Fruit fly (Drosophila melanogaster): ENCODE data around the gene SPE.

Gene SPE

dm6 chr3R:23729066-23729465 is 43.0 kb downstream of the SPE start (continued):
- TF ChIP-seq CG18262 (tag; optimal IDR thresholded peaks at IDR 0.05) (no peak), CG8290 (GFP tag; optimal IDR thresholded peaks at IDR 0.05) (no peak), CG8290 (tag; optimal IDR thresholded peaks at IDR 0.05) (peak in 1 of 2 experiments; percentile 78), Atf-2 (GFP tag; optimal IDR thresholded peaks at IDR 0.05) (no peak), Hand (GFP tag; optimal IDR thresholded peaks at IDR 0.05) (peak; percentile 42), CG15011 (GFP tag; optimal IDR thresholded peaks at IDR 0.05) (peak; percentile 24), CG34224 (GFP tag; IDR thresholded peaks at IDR 0.05; ENCODE audit: partially characterized antibody) (no peak), CG4854 (GFP tag; optimal IDR thresholded peaks at IDR 0.05) (peak; percentile 19), Atf3 (GFP tag; optimal IDR thresholded peaks at IDR 0.05) (no peak), wdn (GFP tag; IDR thresholded peaks at IDR 0.05) (0 out of 2 replicates have a peak, but pooled peaks have one; percentile 8)

DNA sequence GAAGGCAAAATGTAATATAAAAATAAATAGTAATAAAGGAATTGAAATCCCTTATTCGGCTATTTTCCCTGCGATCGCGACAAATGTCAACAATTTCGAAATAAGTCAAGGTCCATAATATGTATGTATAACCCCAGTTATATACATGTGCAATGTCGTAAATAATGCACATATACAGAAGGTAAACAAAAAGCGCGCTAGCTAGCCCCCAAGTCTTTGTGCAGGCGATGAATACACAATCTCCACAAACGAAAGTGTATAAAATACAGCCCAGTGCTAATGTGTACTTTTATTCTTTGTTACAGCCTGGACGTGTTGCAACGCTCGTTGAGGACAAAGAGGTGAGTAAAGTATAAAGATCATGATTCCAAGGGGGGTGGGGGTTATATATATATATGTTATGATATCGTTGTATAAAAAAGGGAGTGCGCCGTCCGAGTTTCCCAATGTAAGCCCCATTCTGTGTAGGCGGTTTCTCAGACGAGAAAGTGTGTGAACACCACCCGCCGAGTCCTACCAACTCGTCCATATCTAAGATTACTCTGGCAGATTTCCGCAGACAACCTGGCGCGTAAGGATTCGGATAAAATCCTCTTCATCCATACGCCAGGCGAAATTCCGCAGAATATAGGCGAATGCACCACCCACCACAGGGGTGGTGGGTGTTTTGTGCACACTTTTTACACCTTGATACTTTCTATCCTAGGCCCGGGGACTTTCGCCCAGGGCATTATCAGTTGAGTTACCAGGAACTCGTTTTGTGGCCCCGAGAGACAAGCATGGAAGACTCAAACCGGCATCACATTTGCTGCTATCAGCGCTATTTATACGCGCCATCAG is 43.8 kb downstream of the SPE start:
- TF ChIP-seq chinmo (GFP tag; IDR thresholded peaks at IDR 0.05; ENCODE audit: partially characterized antibody) (peak; percentile 99), CG6654 (GFP tag; optimal IDR thresholded peaks at IDR 0.05) (no peak), CG11695 (GFP tag; IDR thresholded peaks at IDR 0.05) (peak; percentile 18; the same call in 1 of the 3 replicates), CG10565 (GFP tag; optimal IDR thresholded peaks at IDR 0.05) (no peak), NfI (GFP tag; optimal IDR thresholded peaks at IDR 0.05) (no peak), CG4404 (GFP tag; IDR thresholded peaks at IDR 0.05) (no peak), CG13287 (GFP tag; IDR thresholded peaks at IDR 0.05; ENCODE audit: partially characterized antibody) (peak; percentile 50), CG10462 (GFP tag; optimal IDR thresholded peaks at IDR 0.05) (no peak), fd3F (GFP tag; optimal IDR thresholded peaks at IDR 0.05) (no peak), Meics (GFP tag; optimal IDR thresholded peaks at IDR 0.05) (no peak), amos (GFP tag; IDR thresholded peaks at IDR 0.05; ENCODE audit: partially characterized antibody) (peak; percentile 72; the same call in 1 of the 2 replicates), CG17829 (tag; optimal IDR thresholded peaks at IDR 0.05) (peak; percentile 9), YL-1 (GFP tag; optimal IDR thresholded peaks at IDR 0.05) (peak; percentile 26), CG7928 (GFP tag; optimal IDR thresholded peaks at IDR 0.05) (no peak), abd-A (tag; optimal IDR thresholded peaks at IDR 0.05) (peak; percentile 24), Tbp (GFP tag; optimal IDR thresholded peaks at IDR 0.05) (peak; percentile 99), CG13123 (GFP tag; optimal IDR thresholded peaks at IDR 0.05) (no peak), gcm (GFP tag; optimal IDR thresholded peaks at IDR 0.05) (peak; percentile 48), hb (GFP tag; IDR thresholded peaks at IDR 0.05; ENCODE audit: partially characterized antibody) (peak; percentile 53; the same call in 1 of the 3 replicates), hkb (optimal IDR thresholded peaks at IDR 0.05) (no peak), hkb (GFP tag; IDR thresholded peaks at IDR 0.05) (no peak; the same call in 1 of the 2 replicates), Dek (tag; optimal IDR thresholded peaks at IDR 0.05) (peak; percentile 24), CG11696 (GFP tag; IDR thresholded peaks at IDR 0.05) (no peak), vvl (GFP tag; IDR thresholded peaks at IDR 0.05) (peak; percentile 34; the same call in 1 of the 2 replicates), CG12299 (tag; optimal IDR thresholded peaks at IDR 0.05) (peak; percentile 27), HLH4C (GFP tag; IDR thresholded peaks at IDR 0.05; ENCODE audit: partially characterized antibody) (peak; percentile 64), row (GFP tag; IDR thresholded peaks at IDR 0.05) (no peak), prd (optimal IDR thresholded peaks at IDR 0.05) (no peak), prd (GFP tag; IDR thresholded peaks at IDR 0.05) (0 out of 3 replicates have a peak, but pooled peaks have one; percentile 38), Dip3 (GFP tag; optimal IDR thresholded peaks at IDR 0.05) (no peak), CG11504 (tag; optimal IDR thresholded peaks at IDR 0.05) (peak; percentile 6), tgo (GFP tag; IDR thresholded peaks at IDR 0.05) (no peak), CrebB (tag; optimal IDR thresholded peaks at IDR 0.05) (peak; percentile 25), tx (GFP tag; optimal IDR thresholded peaks at IDR 0.05) (no peak), CG2202 (tag; optimal IDR thresholded peaks at IDR 0.05) (peak; percentile 21), sr (GFP tag; IDR thresholded peaks at IDR 0.05) (0 out of 3 replicates have a peak, but pooled peaks have one; percentile 36), CG7556 (GFP tag; optimal IDR thresholded peaks at IDR 0.05) (no peak), Lhr (GFP tag; optimal IDR thresholded peaks at IDR 0.05) (no peak)
